Fruit fly (Drosophila melanogaster): ENCODE results near the gene C3G.

C3G gene

DNA sequence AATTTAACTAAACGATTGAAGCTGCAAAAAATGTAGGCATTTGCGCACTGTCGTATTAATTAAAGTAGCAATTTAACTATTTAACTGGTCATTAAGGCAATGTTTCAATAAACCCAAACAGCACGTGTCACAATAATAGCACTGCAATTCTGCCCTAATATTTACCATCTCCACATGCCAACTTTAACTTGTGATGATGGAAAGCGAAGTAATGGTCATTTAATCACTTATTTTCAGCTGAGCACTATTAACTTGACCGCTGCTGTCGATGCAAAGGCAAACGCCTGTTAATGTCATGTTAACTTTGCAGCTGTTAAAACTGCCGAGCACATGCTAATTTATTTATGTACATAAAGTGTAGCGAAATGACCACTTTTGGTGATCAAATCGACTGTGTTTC, 9.2 kb downstream of the C3G start (continued):
- TF ChIP-seq CG33213 (GFP tag; optimal IDR thresholded peaks at IDR 0.05) = peak; percentile 82
- no peak for TF ChIP-seq CG8478 (optimal IDR thresholded peaks at IDR 0.05)
- peak; percentile 62 for TF ChIP-seq MTF-1 (GFP tag; optimal IDR thresholded peaks at IDR 0.05; ENCODE audit: borderline replicate concordance)
- no peak for TF ChIP-seq cg (GFP tag; optimal IDR thresholded peaks at IDR 0.05)
- TF ChIP-seq H15 (GFP tag; IDR thresholded peaks at IDR 0.05) = peak; percentile 70
- TF ChIP-seq Trl (optimal IDR thresholded peaks at IDR 0.05) = no peak
- TF ChIP-seq Trl (GFP tag; optimal IDR thresholded peaks at IDR 0.05) = peak; percentile 74
- TF ChIP-seq CTCF (GFP tag; optimal IDR thresholded peaks at IDR 0.05) = peak; percentile 35
- peak; percentile 25; the same call in 1 of the 2 replicates for TF ChIP-seq Dref (GFP tag; IDR thresholded peaks at IDR 0.05)
- TF ChIP-seq psq (GFP tag; optimal IDR thresholded peaks at IDR 0.05) = peak; percentile 53
- no peak for TF ChIP-seq CG10431 (GFP tag; optimal IDR thresholded peaks at IDR 0.05)
- no peak for TF ChIP-seq amos (GFP tag; IDR thresholded peaks at IDR 0.05; ENCODE audit: partially characterized antibody)
- peak; percentile 43 for TF ChIP-seq trem (tag; optimal IDR thresholded peaks at IDR 0.05)
- no peak for TF ChIP-seq z (GFP tag; IDR thresholded peaks at IDR 0.05)
- peak; percentile 56 for TF ChIP-seq Blimp-1 (GFP tag; optimal IDR thresholded peaks at IDR 0.05)
- TF ChIP-seq CG10462 (GFP tag; optimal IDR thresholded peaks at IDR 0.05) = peak; percentile 60
- peak; percentile 67 for TF ChIP-seq CG8089 (GFP tag; optimal IDR thresholded peaks at IDR 0.05)
- peak; percentile 54; the same call in 1 of the 2 replicates for TF ChIP-seq Lim3 (GFP tag; IDR thresholded peaks at IDR 0.05)
- TF ChIP-seq gsb-n (tag; optimal IDR thresholded peaks at IDR 0.05) = peak; percentile 52
- peak; percentile 93 for TF ChIP-seq slbo (GFP tag; IDR thresholded peaks at IDR 0.05)
- peak; percentile 64 for TF ChIP-seq CG13123 (GFP tag; optimal IDR thresholded peaks at IDR 0.05)
- TF ChIP-seq sens-2 (GFP tag; IDR thresholded peaks at IDR 0.05) = peak; percentile 75
- no peak for TF ChIP-seq CG15073 (GFP tag; optimal IDR thresholded peaks at IDR 0.05)
- peak; percentile 78 for TF ChIP-seq CG18599 (GFP tag; optimal IDR thresholded peaks at IDR 0.05)
- TF ChIP-seq Dp (GFP tag; optimal IDR thresholded peaks at IDR 0.05) = no peak
- TF ChIP-seq chn (GFP tag; optimal IDR thresholded peaks at IDR 0.05) = peak; percentile 79
- peak; percentile 92 for TF ChIP-seq CG11456 (GFP tag; IDR thresholded peaks at IDR 0.05)
- peak; percentile 74 to 79 for TF ChIP-seq chif (GFP tag; optimal IDR thresholded peaks at IDR 0.05)
- peak; percentile 55 for TF ChIP-seq tup (GFP tag; optimal IDR thresholded peaks at IDR 0.05)
- peak; percentile 89 for TF ChIP-seq dmrt99B (tag; optimal IDR thresholded peaks at IDR 0.05)
- no peak for TF ChIP-seq pan (optimal IDR thresholded peaks at IDR 0.05)
- TF ChIP-seq pan (GFP tag; optimal IDR thresholded peaks at IDR 0.05 in 1 of 2, IDR thresholded peaks at IDR 0.05 in 1 of 2) = peak in 1 of 2 experiments; percentile 92
- peak; percentile 84 to 90 for TF ChIP-seq dpn (GFP tag; optimal IDR thresholded peaks at IDR 0.05)
- TF ChIP-seq Myb (GFP tag; optimal IDR thresholded peaks at IDR 0.05) = peak; percentile 62
- peak; percentile 84 for TF ChIP-seq Xrp1 (GFP tag; IDR thresholded peaks at IDR 0.05)
- peak; percentile 81 for TF ChIP-seq tgo (GFP tag; IDR thresholded peaks at IDR 0.05)
- TF ChIP-seq CG4820 (GFP tag; optimal IDR thresholded peaks at IDR 0.05) = peak; percentile 69
- TF ChIP-seq CG2120 (GFP tag; optimal IDR thresholded peaks at IDR 0.05) = peak; percentile 89
- peak; percentile 78 for TF ChIP-seq kah (GFP tag; optimal IDR thresholded peaks at IDR 0.05)
- TF ChIP-seq CG3163 (GFP tag; optimal IDR thresholded peaks at IDR 0.05) = peak; percentile 41
- peak; percentile 62 for TF ChIP-seq peb (GFP tag; IDR thresholded peaks at IDR 0.05)
- no peak for TF ChIP-seq pfk (GFP tag; optimal IDR thresholded peaks at IDR 0.05)
- no peak for TF ChIP-seq Hr78 (GFP tag; optimal IDR thresholded peaks at IDR 0.05)
- TF ChIP-seq dati (GFP tag; IDR thresholded peaks at IDR 0.05) = peak; percentile 75
- TF ChIP-seq bigmax (GFP tag; optimal IDR thresholded peaks at IDR 0.05) = no peak
- no peak for TF ChIP-seq Dip2 (GFP tag; IDR thresholded peaks at IDR 0.05)
- peak; percentile 97 for TF ChIP-seq Ets65A (GFP tag)
- peak; percentile 72 for TF ChIP-seq CG12391 (tag; optimal IDR thresholded peaks at IDR 0.05)
- peak; percentile 54 for TF ChIP-seq en (GFP tag; optimal IDR thresholded peaks at IDR 0.05)
- peak; percentile 65; the same call in 1 of the 2 replicates for TF ChIP-seq ham (GFP tag; IDR thresholded peaks at IDR 0.05)
- TF ChIP-seq Sry-β (GFP tag; optimal IDR thresholded peaks at IDR 0.05) = no peak
- peak; percentile 82 for TF ChIP-seq ems (GFP tag; optimal IDR thresholded peaks at IDR 0.05)
- no peak for TF ChIP-seq lbe (GFP tag; optimal IDR thresholded peaks at IDR 0.05)

Data from whole organism, embryonic.